Fruit fly (Drosophila melanogaster) whole organism, embryonic: ENCODE results near the gene CG12659.

Experiments used
- CG11085 ChIP-seq: fragments of 200-800 bp; sonication (Bioruptor generic); IDR thresholded peaks from 2 replicates; pipeline ENCODE4 v1.3.6; 2022; ENCODE audit warnings: missing biosample characterization, missing genetic modification characterization
- CG11695 ChIP-seq: fragments of 200-800 bp; sonication (Bioruptor generic); IDR thresholded peaks from 3 replicates; pipeline ENCODE4 v1.3.6; 2022; ENCODE audit warnings: missing biosample characterization, missing genetic modification characterization
- CG11723 ChIP-seq: fragments of 200-800 bp; sonication (Bioruptor generic); optimal IDR thresholded peaks from 2 replicates; lab custom pipeline; 2017; ENCODE audit warnings: missing biosample characterization, mild to moderate bottlenecking, missing genetic modification characterization
- CG12299 ChIP-seq: fragments of 200-800 bp; sonication (Bioruptor generic); optimal IDR thresholded peaks from 2 replicates; lab custom pipeline; 2018; ENCODE audit warnings: missing biosample characterization, mild to moderate bottlenecking, missing genetic modification characterization
- CG12942 ChIP-seq: fragments of 200-800 bp; sonication (Bioruptor generic); optimal IDR thresholded peaks from 3 replicates; lab custom pipeline; 2016; ENCODE audit warnings: missing biosample characterization, missing genetic modification characterization
- CG13296 ChIP-seq: fragments of 200-800 bp; sonication (Bioruptor generic); optimal IDR thresholded peaks from 3 replicates; lab custom pipeline; 2018; ENCODE audit warnings: missing biosample characterization, mild to moderate bottlenecking, missing genetic modification characterization
- CG1529 ChIP-seq: fragments of 200-800 bp; sonication (Bioruptor generic); optimal IDR thresholded peaks from 3 replicates; lab custom pipeline; 2018; ENCODE audit warnings: missing biosample characterization, missing genetic modification characterization
- CG15601 ChIP-seq: fragments of 200-800 bp; sonication (Bioruptor generic); optimal IDR thresholded peaks from 3 replicates; lab custom pipeline; 2019; ENCODE audit warnings: missing biosample characterization, mild to moderate bottlenecking, missing genetic modification characterization, moderate library complexity
- CG16863 ChIP-seq: fragments of 200-800 bp; sonication (Bioruptor generic); optimal IDR thresholded peaks from 3 replicates; lab custom pipeline; 2016; ENCODE audit warnings: missing biosample characterization, missing genetic modification characterization
- CG2875 ChIP-seq: fragments of 200-800 bp; sonication (Bioruptor generic); optimal IDR thresholded peaks from 2 replicates; lab custom pipeline; 2017; ENCODE audit warnings: missing biosample characterization, mild to moderate bottlenecking, missing genetic modification characterization, missing genetic modification reagents
- CG30431 ChIP-seq: fragments of 200-800 bp; sonication (Bioruptor generic); optimal IDR thresholded peaks from 2 replicates; lab custom pipeline; 2017; ENCODE audit warnings: missing biosample characterization, missing genetic modification characterization
- CG31388 ChIP-seq: fragments of 200-800 bp; sonication (Bioruptor generic); optimal IDR thresholded peaks from 2 replicates; lab custom pipeline; 2016; ENCODE audit warnings: missing biosample characterization, missing genetic modification characterization
- CG4854 ChIP-seq: fragments of 200-800 bp; sonication (Bioruptor generic); optimal IDR thresholded peaks from 2 replicates; lab custom pipeline; 2016; ENCODE audit warnings: missing biosample characterization, missing genetic modification characterization, inconsistent platforms
- CG5180 ChIP-seq: fragments of 200-800 bp; sonication (Bioruptor generic); optimal IDR thresholded peaks from 3 replicates; lab custom pipeline; 2017; ENCODE audit warnings: missing biosample characterization, missing genetic modification characterization, mild to moderate bottlenecking, moderate library complexity, missing genetic modification reagents
- CG6689 ChIP-seq: fragments of 200-800 bp; sonication (Bioruptor generic); IDR thresholded peaks from 2 replicates; pipeline ENCODE4 v1.3.6; 2022; ENCODE audit warnings: missing biosample characterization, missing genetic modification characterization
- CG8924 ChIP-seq: fragments of 200-800 bp; optimal IDR thresholded peaks from 3 replicates; lab custom pipeline; 2019; ENCODE audit warnings: missing biosample characterization, mild to moderate bottlenecking, missing genetic modification characterization, moderate library complexity
- CG9727 ChIP-seq: fragments of 200-800 bp; sonication (Bioruptor generic); optimal IDR thresholded peaks from 3 replicates; lab custom pipeline; 2017; ENCODE audit warnings: missing biosample characterization, mild to moderate bottlenecking, missing genetic modification characterization
- D19A ChIP-seq: fragments of 200-800 bp; optimal IDR thresholded peaks from 3 replicates; lab custom pipeline; 2019; ENCODE audit warnings: missing biosample characterization, mild to moderate bottlenecking, missing genetic modification characterization, moderate library complexity
- Dip3 ChIP-seq: fragments of 200-800 bp; sonication (Bioruptor generic); optimal IDR thresholded peaks from 3 replicates; lab custom pipeline; 2016; ENCODE audit warnings: missing biosample characterization, missing genetic modification characterization
- Drgx ChIP-seq: fragments of 200-800 bp; sonication (Bioruptor generic); IDR thresholded peaks from 2 replicates; pipeline ENCODE4 v1.3.6; 2022; ENCODE audit warnings: missing biosample characterization, missing genetic modification characterization
- Hey ChIP-seq: fragments of 200-800 bp; sonication (Bioruptor generic); optimal IDR thresholded peaks from 3 replicates; lab custom pipeline; 2018; ENCODE audit warnings: missing biosample characterization, mild to moderate bottlenecking, missing genetic modification characterization
- Hr51 ChIP-seq, 2 experiments: fragments of 200-800 bp; sonication (Bioruptor generic); optimal IDR thresholded peaks; 2 replicates in 1 of 2; 3 replicates in 1 of 2; lab custom pipeline; 2016 to 2018; ENCODE audit warnings: missing biosample characterization in 2 of 2, missing genetic modification characterization in 2 of 2, mild to moderate bottlenecking in 1 of 2, moderate library complexity in 1 of 2
- Hsf ChIP-seq: fragments of 200-800 bp; sonication (Bioruptor generic); optimal IDR thresholded peaks from 3 replicates; lab custom pipeline; 2016; ENCODE audit warnings: missing biosample characterization, missing genetic modification characterization
- Mad ChIP-seq: fragments of 200-800 bp; sonication (Bioruptor generic); optimal IDR thresholded peaks from 2 replicates; lab custom pipeline; 2016; ENCODE audit warnings: missing biosample characterization, missing genetic modification characterization
- Nf-YA ChIP-seq: fragments of 200-800 bp; sonication (Bioruptor generic); IDR thresholded peaks from 2 replicates; pipeline ENCODE4 v1.3.6; 2022; ENCODE audit warnings: missing biosample characterization, missing genetic modification characterization
- Nf-YC ChIP-seq: fragments of 200-800 bp; optimal IDR thresholded peaks from 3 replicates; lab custom pipeline; 2019; ENCODE audit warnings: missing biosample characterization, mild to moderate bottlenecking, missing genetic modification characterization, moderate library complexity
- Scr ChIP-seq: fragments of 200-800 bp; sonication (Bioruptor generic); IDR thresholded peaks from 2 replicates; pipeline ENCODE4 v1.3.6; 2022; ENCODE audit warnings: missing biosample characterization, missing genetic modification characterization; ENCODE audit not compliant: partially characterized antibody
- Sry-δ ChIP-seq: fragments of 200-800 bp; sonication (Bioruptor generic); optimal IDR thresholded peaks from 2 replicates; lab custom pipeline; 2016; ENCODE audit warnings: missing biosample characterization, missing genetic modification characterization
- al ChIP-seq: fragments of 200-800 bp; sonication (Bioruptor generic); IDR thresholded peaks from 2 replicates; pipeline ENCODE4 v1.3.6; 2022; ENCODE audit warnings: missing biosample characterization, missing genetic modification characterization
- ap ChIP-seq: fragments of 200-800 bp; sonication (Bioruptor generic); IDR thresholded peaks from 2 replicates; pipeline ENCODE4 v1.3.6; 2022; ENCODE audit warnings: missing biosample characterization, missing genetic modification characterization
- ato ChIP-seq: fragments of 200-800 bp; sonication (Bioruptor generic); IDR thresholded peaks from 2 replicates; pipeline ENCODE4 v1.3.6; 2022; ENCODE audit warnings: missing biosample characterization, missing genetic modification characterization; ENCODE audit not compliant: partially characterized antibody
- cg ChIP-seq: fragments of 200-800 bp; sonication (Bioruptor generic); optimal IDR thresholded peaks from 3 replicates; lab custom pipeline; 2019; ENCODE audit warnings: missing biosample characterization, mild to moderate bottlenecking, missing genetic modification characterization, moderate library complexity
- chn ChIP-seq: fragments of 200-800 bp; sonication (Bioruptor generic); optimal IDR thresholded peaks from 2 replicates; lab custom pipeline; 2016; ENCODE audit warnings: missing biosample characterization, missing genetic modification characterization
- crc ChIP-seq: fragments of 200-800 bp; sonication (Bioruptor generic); optimal IDR thresholded peaks from 2 replicates; lab custom pipeline; 2016; ENCODE audit warnings: missing biosample characterization, missing genetic modification characterization
- gfzf ChIP-seq: fragments of 200-800 bp; sonication (Bioruptor generic); optimal IDR thresholded peaks from 2 replicates; lab custom pipeline; 2016; ENCODE audit warnings: missing biosample characterization, mild to moderate bottlenecking, missing genetic modification characterization, moderate library complexity
- grau ChIP-seq: fragments of 200-800 bp; optimal IDR thresholded peaks from 3 replicates; lab custom pipeline; 2019; ENCODE audit warnings: missing biosample characterization, mild to moderate bottlenecking, missing genetic modification characterization, moderate library complexity
- gsb ChIP-seq: fragments of 200-800 bp; sonication (Bioruptor generic); IDR thresholded peaks from 2 replicates; pipeline ENCODE4 v1.3.6; 2022; ENCODE audit warnings: missing biosample characterization, missing genetic modification characterization
- her ChIP-seq: fragments of 200-800 bp; sonication (Bioruptor generic); optimal IDR thresholded peaks from 2 replicates; lab custom pipeline; 2016; ENCODE audit warnings: missing biosample characterization, missing genetic modification characterization
- ind ChIP-seq: fragments of 200-800 bp; sonication (Bioruptor generic); optimal IDR thresholded peaks from 3 replicates; lab custom pipeline; 2016; ENCODE audit warnings: missing biosample characterization, missing genetic modification characterization
- nom ChIP-seq: fragments of 200-800 bp; sonication (Bioruptor generic); optimal IDR thresholded peaks from 2 replicates; lab custom pipeline; 2017; ENCODE audit warnings: missing biosample characterization, missing genetic modification characterization, mild to moderate bottlenecking, moderate library complexity, missing genetic modification reagents
- pb ChIP-seq: fragments of 200-800 bp; sonication (Bioruptor generic); optimal IDR thresholded peaks from 3 replicates; lab custom pipeline; 2016; ENCODE audit warnings: missing biosample characterization, missing genetic modification characterization
- rib ChIP-seq: fragments of 200-800 bp; sonication (Bioruptor generic); IDR thresholded peaks from 2 replicates; pipeline ENCODE4 v1.3.6; 2022; ENCODE audit warnings: missing biosample characterization, missing genetic modification characterization
- salm ChIP-seq: fragments of 200-800 bp; sonication (Bioruptor generic); optimal IDR thresholded peaks from 2 replicates; lab custom pipeline; 2018; ENCODE audit warnings: missing biosample characterization, mild to moderate bottlenecking, missing genetic modification characterization
- slp2 ChIP-seq: fragments of 200-800 bp; sonication (Bioruptor generic); optimal IDR thresholded peaks from 2 replicates; lab custom pipeline; 2016; ENCODE audit warnings: missing biosample characterization, missing genetic modification characterization
- ssp ChIP-seq: fragments of 200-800 bp; sonication (Bioruptor generic); IDR thresholded peaks from 2 replicates; pipeline ENCODE4 v1.3.6; 2022; ENCODE audit warnings: missing biosample characterization, missing genetic modification characterization
- tap ChIP-seq: fragments of 200-800 bp; optimal IDR thresholded peaks from 3 replicates; lab custom pipeline; 2019; ENCODE audit warnings: missing biosample characterization, mild to moderate bottlenecking, missing genetic modification characterization, moderate library complexity
- toy ChIP-seq: fragments of 200-800 bp; sonication (Bioruptor generic); IDR thresholded peaks from 2 replicates; pipeline ENCODE4 v1.3.6; 2022; ENCODE audit warnings: missing biosample characterization, missing genetic modification characterization
- unc-4 ChIP-seq: fragments of 200-800 bp; sonication (Bioruptor generic); IDR thresholded peaks from 2 replicates; pipeline ENCODE4 v1.3.6; 2022; ENCODE audit warnings: missing biosample characterization, missing genetic modification characterization; ENCODE audit not compliant: partially characterized antibody
- wek ChIP-seq: fragments of 200-800 bp; sonication (Bioruptor generic); optimal IDR thresholded peaks from 3 replicates; lab custom pipeline; 2018; ENCODE audit warnings: missing biosample characterization, mild to moderate bottlenecking, missing genetic modification characterization, moderate library complexity

CG12659 gene

DNA sequence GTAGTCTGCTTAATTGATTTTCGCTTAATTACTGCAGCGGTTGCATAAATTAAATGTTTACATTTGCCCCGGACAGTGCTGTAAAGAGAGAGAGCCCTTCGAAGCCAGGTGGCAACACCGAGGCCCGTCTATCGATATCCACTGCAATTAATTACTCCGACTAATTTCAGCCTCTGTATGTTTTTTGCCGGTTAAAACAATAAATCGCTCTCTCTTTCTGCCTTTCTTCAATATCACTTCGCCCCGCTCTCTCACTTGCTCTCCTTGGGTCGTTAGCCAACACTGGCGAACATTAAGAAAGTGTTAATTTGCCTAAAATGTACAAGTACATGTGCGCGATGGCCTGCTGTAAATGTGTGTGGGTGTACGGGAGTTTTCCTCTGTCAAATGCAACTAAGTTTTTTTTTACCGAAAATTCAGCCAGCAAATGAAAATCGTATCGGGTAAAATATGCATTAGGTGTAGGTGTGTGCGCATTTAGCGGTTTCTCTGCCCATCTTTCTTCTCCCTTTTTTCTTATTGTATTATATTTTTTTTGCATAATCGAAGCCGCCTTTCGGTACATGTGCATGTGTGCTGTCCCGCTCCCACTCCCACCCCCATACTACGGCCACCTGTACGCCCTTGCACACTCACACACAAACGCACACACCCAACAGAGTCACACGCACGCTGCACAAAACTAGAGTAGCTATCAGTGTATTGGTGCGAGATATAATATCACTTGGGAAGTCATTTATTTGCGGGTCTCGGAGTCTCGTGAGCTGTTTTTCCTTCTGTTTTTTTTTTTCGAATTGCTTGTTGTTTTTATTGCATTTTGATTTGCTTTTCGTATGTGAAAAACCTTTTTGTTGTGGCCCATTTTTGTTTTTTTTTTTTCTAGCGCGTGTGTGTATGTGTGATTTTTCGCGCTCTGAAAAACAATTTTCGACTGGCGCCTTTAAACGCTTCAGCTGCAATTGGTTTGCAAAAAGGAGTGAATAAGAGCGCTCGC lies 29.8 kb downstream of the CG12659 start (continued):
- TF ChIP-seq chn (GFP tag; lab: Kevin White, UChicago) = peak; percentile 17
- no peak for TF ChIP-seq CG1529 (GFP tag; lab: Kevin White, UChicago)
- TF ChIP-seq rib (GFP tag; lab: Robert Waterston, UW) = peak; percentile 24
- TF ChIP-seq grau (tag; lab: Kevin White, UChicago) = no peak
- no peak for TF ChIP-seq crc (GFP tag; lab: Kevin White, UChicago)
- no peak for TF ChIP-seq slp2 (GFP tag; lab: Kevin White, UChicago)
- peak; percentile 34 for TF ChIP-seq wek (GFP tag; lab: Kevin White, UChicago)
- peak; percentile 38; the same call in 1 of the 2 replicates for TF ChIP-seq CG6689 (GFP tag; lab: Robert Waterston, UW)
- peak; percentile 55 for TF ChIP-seq Scr (GFP tag; lab: Robert Waterston, UW)
- peak; percentile 89 for TF ChIP-seq cg (GFP tag; lab: Kevin White, UChicago)
- no peak for TF ChIP-seq al (GFP tag; lab: Robert Waterston, UW)
- TF ChIP-seq CG12299 = no peak
- TF ChIP-seq CG4854 (GFP tag; lab: Kevin White, UChicago) = no peak
- peak; percentile 74 for TF ChIP-seq Drgx (GFP tag; lab: Robert Waterston, UW)
- TF ChIP-seq ind (GFP tag; lab: Kevin White, UChicago) = peak; percentile 33
- peak; percentile 49 for TF ChIP-seq Hsf (GFP tag; lab: Kevin White, UChicago)
- peak; percentile 8 for TF ChIP-seq CG8924 (tag; lab: Kevin White, UChicago)
- no peak for TF ChIP-seq D19A (tag; lab: Kevin White, UChicago)
- TF ChIP-seq CG16863 = no peak
- TF ChIP-seq Nf-YA (GFP tag; lab: Robert Waterston, UW) = no peak
- TF ChIP-seq CG11695 (GFP tag; lab: Robert Waterston, UW) = no peak
- TF ChIP-seq CG11723 = no peak
- no peak for TF ChIP-seq gsb (GFP tag; lab: Robert Waterston, UW)
- no peak for TF ChIP-seq toy (GFP tag; lab: Robert Waterston, UW)
- TF ChIP-seq pb (GFP tag; lab: Kevin White, UChicago) = no peak
- TF ChIP-seq ato (GFP tag; lab: Robert Waterston, UW) = no peak
- peak; percentile 31; the same call in 1 of the 2 replicates for TF ChIP-seq unc-4 (GFP tag; lab: Robert Waterston, UW)
- peak; percentile 32 for TF ChIP-seq her
- no peak for TF ChIP-seq Mad
- peak; percentile 58 for TF ChIP-seq Sry-δ (GFP tag; lab: Kevin White, UChicago)
- no peak for TF ChIP-seq CG31388 (GFP tag; lab: Kevin White, UChicago)
- no peak for TF ChIP-seq gfzf (GFP tag; lab: Kevin White, UChicago)
- no peak for TF ChIP-seq Nf-YC (tag; lab: Kevin White, UChicago)
- TF ChIP-seq CG5180 (GFP tag; lab: Kevin White, UChicago) = no peak
- TF ChIP-seq ap (GFP tag; lab: Robert Waterston, UW) = no peak
- TF ChIP-seq Dip3 = peak; percentile 13
- TF ChIP-seq ssp (GFP tag; lab: Robert Waterston, UW) = no peak
- TF ChIP-seq tap = no peak
- peak in 1 of 2 experiments; percentile 23 for TF ChIP-seq Hr51 (GFP tag; optimal IDR thresholded peaks at IDR 0.05; lab: Kevin White, UChicago)
- no peak for TF ChIP-seq CG15601 (tag; lab: Kevin White, UChicago)
- no peak for TF ChIP-seq Hey (tag; lab: Kevin White, UChicago)
- no peak for TF ChIP-seq CG9727
- no peak for TF ChIP-seq salm
- TF ChIP-seq CG11085 (GFP tag; lab: Robert Waterston, UW) = no peak
- TF ChIP-seq CG13296 (GFP tag; lab: Kevin White, UChicago) = no peak
- TF ChIP-seq nom = no peak
- TF ChIP-seq CG12942 (GFP tag; lab: Kevin White, UChicago) = peak; percentile 7
- TF ChIP-seq CG30431 (GFP tag; lab: Kevin White, UChicago) = no peak
- TF ChIP-seq CG2875 = peak; percentile 5
